Fruit fly (Drosophila melanogaster) whole organism, embryonic: ENCODE measurements around the gene CG11030.

Experiments used
- Adf1 ChIP-seq: fragments of 200-800 bp; sonication (Bioruptor generic); IDR thresholded peaks from 2 replicates; pipeline ENCODE4 v1.3.6; 2022; ENCODE audit warnings: missing biosample characterization, missing genetic modification characterization
- Atf6 ChIP-seq: fragments of 200-800 bp; sonication (Bioruptor generic); IDR thresholded peaks from 2 replicates; pipeline ENCODE4 v1.3.6; 2022; ENCODE audit warnings: missing biosample characterization, missing genetic modification characterization
- Awh ChIP-seq: fragments of 200-800 bp; sonication (Bioruptor generic); IDR thresholded peaks from 2 replicates; pipeline ENCODE4, ENCODE4 v1.3.6; 2022; ENCODE audit warnings: missing biosample characterization, missing genetic modification characterization
- B-H1 ChIP-seq: fragments of 200-800 bp; sonication (Bioruptor generic); IDR thresholded peaks from 3 replicates; pipeline ENCODE4 v1.3.6; 2022; ENCODE audit warnings: missing biosample characterization, missing genetic modification characterization
- Bgb ChIP-seq: fragments of 200-800 bp; sonication (Bioruptor generic); IDR thresholded peaks from 2 replicates; pipeline ENCODE4 v1.3.6; 2022; ENCODE audit warnings: missing biosample characterization, missing genetic modification characterization; ENCODE audit not compliant: partially characterized antibody
- CG11093 ChIP-seq: fragments of 200-800 bp; sonication (Bioruptor generic); IDR thresholded peaks from 3 replicates; pipeline ENCODE4 v1.3.6; 2022; ENCODE audit warnings: missing biosample characterization, missing genetic modification characterization
- CG13424 ChIP-seq: fragments of 200-800 bp; sonication (Bioruptor generic); optimal IDR thresholded peaks from 2 replicates; lab custom pipeline; 2019; ENCODE audit warnings: missing biosample characterization, mild to moderate bottlenecking, missing genetic modification characterization, moderate library complexity
- CG16813 ChIP-seq: fragments of 200-800 bp; sonication (Bioruptor generic); IDR thresholded peaks from 3 replicates; pipeline ENCODE4 v1.3.6; 2022; ENCODE audit warnings: missing biosample characterization, missing genetic modification characterization; ENCODE audit not compliant: partially characterized antibody
- CG17385 ChIP-seq: fragments of 200-800 bp; sonication (Bioruptor generic); optimal IDR thresholded peaks from 3 replicates; lab custom pipeline; 2018; ENCODE audit warnings: missing biosample characterization, mild to moderate bottlenecking, missing genetic modification characterization
- CG2120 ChIP-seq: fragments of 200-800 bp; sonication (Bioruptor generic); optimal IDR thresholded peaks from 3 replicates; lab custom pipeline; 2016; ENCODE audit warnings: missing biosample characterization, missing genetic modification characterization
- CG2129 ChIP-seq: fragments of 200-800 bp; sonication (Bioruptor generic); IDR thresholded peaks from 2 replicates; pipeline ENCODE4 v1.3.6; 2022; ENCODE audit warnings: missing biosample characterization, missing genetic modification characterization; ENCODE audit not compliant: partially characterized antibody
- CG2889 ChIP-seq: fragments of 200-800 bp; sonication (Bioruptor generic); IDR thresholded peaks from 3 replicates; pipeline ENCODE4 v1.3.6; 2022; ENCODE audit warnings: missing biosample characterization, missing genetic modification characterization
- CG3163 ChIP-seq: fragments of 200-800 bp; sonication (Bioruptor generic); optimal IDR thresholded peaks from 3 replicates; lab custom pipeline; 2016; ENCODE audit warnings: missing biosample characterization, missing genetic modification characterization
- CG32532 ChIP-seq: fragments of 200-800 bp; sonication (Bioruptor generic); IDR thresholded peaks from 2 replicates; pipeline ENCODE4 v1.3.6; 2022; ENCODE audit warnings: missing biosample characterization, missing genetic modification characterization
- CG42726 ChIP-seq: fragments of 200-800 bp; sonication (Bioruptor generic); IDR thresholded peaks from 2 replicates; pipeline ENCODE4 v1.3.6; 2022; ENCODE audit warnings: missing biosample characterization, missing genetic modification characterization; ENCODE audit not compliant: partially characterized antibody
- CG4424 ChIP-seq: fragments of 200-800 bp; sonication (Bioruptor generic); optimal IDR thresholded peaks from 3 replicates; lab custom pipeline; 2016; ENCODE audit warnings: missing biosample characterization, missing genetic modification characterization
- CG5180 ChIP-seq: fragments of 200-800 bp; sonication (Bioruptor generic); optimal IDR thresholded peaks from 3 replicates; lab custom pipeline; 2017; ENCODE audit warnings: missing biosample characterization, missing genetic modification characterization, mild to moderate bottlenecking, moderate library complexity, missing genetic modification reagents
- CG6272 ChIP-seq: fragments of 200-800 bp; sonication (Bioruptor generic); IDR thresholded peaks from 2 replicates; pipeline ENCODE4 v1.3.6; 2022; ENCODE audit warnings: missing biosample characterization, missing genetic modification characterization
- CG6791 ChIP-seq: fragments of 200-800 bp; sonication (Bioruptor generic); IDR thresholded peaks from 3 replicates; pipeline ENCODE4 v1.3.6; 2022; ENCODE audit warnings: missing biosample characterization, missing genetic modification characterization; ENCODE audit not compliant: partially characterized antibody
- CG9932 ChIP-seq: fragments of 200-800 bp; sonication (Bioruptor generic); IDR thresholded peaks from 2 replicates; pipeline ENCODE4 v1.3.6; 2022; ENCODE audit warnings: missing biosample characterization, missing genetic modification characterization
- Doc3 ChIP-seq: fragments of 200-800 bp; sonication (Bioruptor generic); IDR thresholded peaks from 3 replicates; pipeline ENCODE4 v1.3.6; 2022; ENCODE audit warnings: missing biosample characterization, missing genetic modification characterization; ENCODE audit not compliant: partially characterized antibody
- Hand ChIP-seq: fragments of 200-800 bp; sonication (Bioruptor generic); optimal IDR thresholded peaks from 2 replicates; lab custom pipeline; 2017; ENCODE audit warnings: mild to moderate bottlenecking, missing biosample characterization, missing genetic modification reagents, missing genetic modification characterization
- Jarid2 ChIP-seq: fragments of 200-800 bp; sonication (Bioruptor generic); optimal IDR thresholded peaks from 3 replicates; lab custom pipeline; 2017; ENCODE audit warnings: mild to moderate bottlenecking, missing biosample characterization, missing genetic modification reagents, missing genetic modification characterization
- MBD-R2 ChIP-seq: fragments of 200-800 bp; sonication (Bioruptor generic); IDR thresholded peaks from 2 replicates; pipeline ENCODE4 v1.3.6; 2022; ENCODE audit warnings: missing biosample characterization, missing genetic modification characterization
- Med ChIP-seq: fragments of 200-800 bp; sonication (Bioruptor generic); peaks from one replicate; lab custom pipeline; 2016; ENCODE audit warnings: missing biosample characterization, missing genetic modification characterization, mild to moderate bottlenecking, inconsistent platforms, moderate library complexity
- Opbp ChIP-seq: fragments of 200-800 bp; sonication (Bioruptor generic); IDR thresholded peaks from 3 replicates; pipeline ENCODE4 v1.3.6; 2022; ENCODE audit warnings: missing biosample characterization, missing genetic modification characterization; ENCODE audit not compliant: partially characterized antibody
- Pdp1 ChIP-seq, 2 experiments: fragments of 200-800 bp; sonication (Bioruptor generic); optimal IDR thresholded peaks; 3 replicates each; lab custom pipeline; 2016; ENCODE audit warnings: missing biosample characterization in 2 of 2, missing genetic modification characterization in 2 of 2, mild to moderate bottlenecking in 1 of 2, moderate library complexity in 1 of 2
- Ptx1 ChIP-seq: fragments of 200-800 bp; sonication (Bioruptor generic); IDR thresholded peaks from 2 replicates; pipeline ENCODE4 v1.3.6; 2022; ENCODE audit warnings: missing biosample characterization, missing genetic modification characterization
- Rfx ChIP-seq: fragments of 200-800 bp; sonication (Bioruptor generic); IDR thresholded peaks from 2 replicates; pipeline ENCODE4 v1.3.6; 2022; ENCODE audit warnings: missing biosample characterization, missing genetic modification characterization
- Scr ChIP-seq: fragments of 200-800 bp; sonication (Bioruptor generic); IDR thresholded peaks from 2 replicates; pipeline ENCODE4 v1.3.6; 2022; ENCODE audit warnings: missing biosample characterization, missing genetic modification characterization; ENCODE audit not compliant: partially characterized antibody
- Xrp1 ChIP-seq: fragments of 200-800 bp; sonication (Bioruptor generic); IDR thresholded peaks from 2 replicates; pipeline ENCODE4 v1.3.6; 2022; ENCODE audit warnings: missing biosample characterization, missing genetic modification characterization
- ab ChIP-seq: fragments of 200-800 bp; sonication (Bioruptor generic); optimal IDR thresholded peaks from 2 replicates; lab custom pipeline; 2016; ENCODE audit warnings: missing biosample characterization, missing genetic modification characterization
- amos ChIP-seq: fragments of 200-800 bp; sonication (Bioruptor generic); IDR thresholded peaks from 2 replicates; pipeline ENCODE4 v1.3.6; 2022; ENCODE audit warnings: missing biosample characterization, missing genetic modification characterization; ENCODE audit not compliant: partially characterized antibody
- ash1 ChIP-seq: fragments of 200-800 bp; sonication (Bioruptor generic); optimal IDR thresholded peaks from 2 replicates; lab custom pipeline; 2018; ENCODE audit warnings: missing biosample characterization, mild to moderate bottlenecking, missing genetic modification characterization
- bbx ChIP-seq: fragments of 200-800 bp; sonication (Bioruptor generic); IDR thresholded peaks from 2 replicates; pipeline ENCODE4 v1.3.6; 2022; ENCODE audit warnings: missing biosample characterization, missing genetic modification characterization; ENCODE audit not compliant: partially characterized antibody
- ci ChIP-seq: fragments of 200-800 bp; sonication (Bioruptor generic); IDR thresholded peaks from 3 replicates; pipeline ENCODE4 v1.3.6; 2022; ENCODE audit warnings: missing biosample characterization, missing genetic modification characterization
- dimm ChIP-seq: fragments of 200-800 bp; sonication (Bioruptor generic); IDR thresholded peaks from 2 replicates; pipeline ENCODE4 v1.3.6; 2022; ENCODE audit warnings: missing biosample characterization, missing genetic modification characterization
- en ChIP-seq: fragments of 200-800 bp; sonication (Bioruptor generic); optimal IDR thresholded peaks from 2 replicates; lab custom pipeline; 2016; ENCODE audit warnings: missing biosample characterization, missing genetic modification characterization
- kah ChIP-seq: fragments of 200-800 bp; sonication (Bioruptor generic); optimal IDR thresholded peaks from 2 replicates; lab custom pipeline; 2018; ENCODE audit warnings: missing biosample characterization, mild to moderate bottlenecking, missing genetic modification characterization
- otp ChIP-seq: fragments of 200-800 bp; sonication (Bioruptor generic); IDR thresholded peaks from 3 replicates; pipeline ENCODE4, ENCODE4 v1.3.6; 2022; ENCODE audit warnings: missing biosample characterization, missing genetic modification characterization
- row ChIP-seq: fragments of 200-800 bp; sonication (Bioruptor generic); IDR thresholded peaks from 3 replicates; pipeline ENCODE4 v1.3.6; 2022; ENCODE audit warnings: missing biosample characterization, missing genetic modification characterization
- slbo ChIP-seq: fragments of 200-800 bp; sonication (Bioruptor generic); IDR thresholded peaks from 2 replicates; pipeline ENCODE4 v1.3.6; 2022; ENCODE audit warnings: missing biosample characterization, missing genetic modification characterization
- stc ChIP-seq: fragments of 200-800 bp; sonication (Bioruptor generic); IDR thresholded peaks from 2 replicates; pipeline ENCODE4 v1.3.6; 2022; ENCODE audit warnings: missing biosample characterization, missing genetic modification characterization
- stwl ChIP-seq: fragments of 200-800 bp; sonication (Bioruptor generic); optimal IDR thresholded peaks from 3 replicates; lab custom pipeline; 2018; ENCODE audit warnings: missing biosample characterization, mild to moderate bottlenecking, missing genetic modification characterization, moderate library complexity
- tgo ChIP-seq: fragments of 200-800 bp; sonication (Bioruptor generic); IDR thresholded peaks from 3 replicates; pipeline ENCODE4 v1.3.6; 2022; ENCODE audit warnings: missing biosample characterization, missing genetic modification characterization
- yki ChIP-seq: fragments of >200 bp; optimal IDR thresholded peaks from 3 replicates; lab custom pipeline; 2018
- zen2 ChIP-seq: fragments of 200-800 bp; sonication (Bioruptor generic); IDR thresholded peaks from 3 replicates; pipeline ENCODE4 v1.3.6; 2022; ENCODE audit warnings: missing biosample characterization, missing genetic modification characterization; ENCODE audit not compliant: partially characterized antibody

Gene CG11030

DNA sequence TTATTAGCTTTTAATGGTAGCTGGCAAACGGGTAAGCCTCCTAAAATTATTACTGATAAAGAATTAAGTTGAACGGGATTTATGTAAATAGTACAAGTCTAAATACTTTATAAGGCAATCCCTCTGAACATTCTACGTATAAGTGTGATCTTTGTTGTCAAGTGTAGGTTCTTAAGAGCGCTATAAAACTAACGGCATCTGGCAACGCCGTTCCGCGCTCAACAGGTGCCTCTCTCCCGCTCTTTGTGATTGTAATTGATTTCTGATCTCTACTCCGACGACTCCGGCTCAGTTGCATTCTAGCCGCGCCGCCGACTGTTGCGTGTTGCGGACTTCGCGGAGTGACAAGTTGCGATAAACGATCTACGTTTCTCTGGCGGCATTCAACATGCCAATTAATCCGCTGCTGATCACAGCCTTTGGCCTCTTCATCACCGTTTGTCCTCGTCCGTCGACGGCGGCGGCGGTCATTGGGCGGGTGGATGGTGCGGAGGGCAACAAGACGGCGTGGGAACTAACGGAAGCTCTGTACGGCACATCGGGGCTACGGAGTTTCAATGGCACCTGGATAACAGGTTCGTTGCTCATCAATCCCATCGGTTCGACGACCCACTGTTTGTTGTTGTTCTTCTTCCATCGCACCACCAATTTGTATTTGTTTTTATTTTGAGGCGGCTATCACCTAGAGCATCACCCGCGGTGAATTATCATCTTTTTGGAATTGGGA, 80.8 kb downstream of the CG11030 start, which contains the start of gene CG11034:
CG11034 (plus strand) TSS at position 305 of the 727 bp plus-strand sequence.
- TF ChIP-seq Scr (GFP tag; lab: Robert Waterston, UW) (peak; percentile 25; the same call in 1 of the 2 replicates), kah (peak; percentile 93), CG3163 (peak; percentile 89), yki (lab: Kevin White, UChicago) (peak; percentile 33), Bgb (GFP tag; lab: Robert Waterston, UW) (peak; percentile 42; the same call in 1 of the 2 replicates), ash1 (GFP tag; lab: Kevin White, UChicago) (no peak), Pdp1 (GFP tag; optimal IDR thresholded peaks at IDR 0.05; lab: Kevin White, UChicago) (peak in 1 of 2 experiments; percentile 15), CG4424 (peak; percentile 4), tgo (GFP tag; lab: Robert Waterston, UW) (no peak), dimm (GFP tag; lab: Robert Waterston, UW) (no peak), CG2889 (peak; percentile 78), CG2120 (GFP tag; lab: Kevin White, UChicago) (peak; percentile 12), en (GFP tag; lab: Kevin White, UChicago) (peak; percentile 7), Hand (GFP tag; lab: Kevin White, UChicago) (no peak), CG11093 (GFP tag; lab: Robert Waterston, UW) (no peak), Med (GFP tag; lab: Kevin White, UChicago) (peak; percentile 73), CG42726 (GFP tag; lab: Robert Waterston, UW) (peak; percentile 30; the same call in 1 of the 2 replicates), Adf1 (GFP tag; lab: Robert Waterston, UW) (0 out of 2 replicates have a peak, but pooled peaks have one; percentile 36), Doc3 (GFP tag; lab: Robert Waterston, UW) (no peak), Awh (GFP tag; lab: Robert Waterston, UW) (0 out of 2 replicates have a peak, but pooled peaks have one; percentile 15), Ptx1 (GFP tag; lab: Robert Waterston, UW) (peak; percentile 21; the same call in 1 of the 2 replicates), CG17385 (peak; percentile 6), CG16813 (no peak), Opbp (GFP tag; lab: Robert Waterston, UW) (peak; percentile 32; the same call in 1 of the 3 replicates), Xrp1 (0 out of 2 replicates have a peak, but pooled peaks have one; percentile 30), stc (GFP tag; lab: Robert Waterston, UW) (0 out of 2 replicates have a peak, but pooled peaks have one; percentile 0), otp (GFP tag; lab: Robert Waterston, UW) (peak; percentile 42; the same call in 2 of the 3 replicates), CG5180 (peak; percentile 40), MBD-R2 (GFP tag; lab: Robert Waterston, UW) (peak; percentile 12; the same call in 1 of the 2 replicates), CG6272 (GFP tag; lab: Robert Waterston, UW) (0 out of 2 replicates have a peak, but pooled peaks have one; percentile 21), amos (GFP tag; lab: Robert Waterston, UW) (peak; percentile 22; the same call in 1 of the 2 replicates), stwl (tag; lab: Kevin White, UChicago) (peak; percentile 24), CG13424 (tag; lab: Kevin White, UChicago) (peak; percentile 3), CG9932 (peak; percentile 56), CG32532 (GFP tag; lab: Robert Waterston, UW) (peak; percentile 52), Rfx (GFP tag; lab: Robert Waterston, UW) (peak; percentile 40), zen2 (GFP tag; lab: Robert Waterston, UW) (0 out of 3 replicates have a peak, but pooled peaks have one; percentile 11), CG6791 (peak; percentile 51; the same call in 1 of the 3 replicates), slbo (GFP tag; lab: Robert Waterston, UW) (peak; percentile 29; the same call in 1 of the 2 replicates), B-H1 (GFP tag; lab: Robert Waterston, UW) (no peak), ci (GFP tag; lab: Robert Waterston, UW) (peak; percentile 39; the same call in 2 of the 3 replicates), Atf6 (GFP tag; lab: Robert Waterston, UW) (no peak), CG2129 (GFP tag; lab: Robert Waterston, UW) (no peak), ab (GFP tag; lab: Kevin White, UChicago) (no peak), bbx (GFP tag; lab: Robert Waterston, UW) (0 out of 2 replicates have a peak, but pooled peaks have one; percentile 23), row (GFP tag; lab: Robert Waterston, UW) (peak; percentile 64; the same call in 2 of the 3 replicates), Jarid2 (GFP tag; lab: Kevin White, UChicago) (peak; percentile 91)
